Worm (Caenorhabditis elegans) whole organism, mixed stage, embryonic: Measurements from ENCODE around the gene C17H11.4.

Source experiments
- M03D4.4 ChIP-seq: sonication (generic microtip); optimal IDR thresholded peaks from 2 replicates; lab custom pipeline; 2017; ENCODE audit warnings: mild to moderate bottlenecking, missing genetic modification characterization, missing compliant biosample characterization
- bed-3 ChIP-seq: fragments of 200-800 bp; sonication (Bioruptor generic); optimal IDR thresholded peaks from 3 replicates; lab custom pipeline; 2018; ENCODE audit warnings: mild to moderate bottlenecking, missing genetic modification characterization, moderate library complexity, missing compliant biosample characterization
- blmp-1 ChIP-seq: fragments of 150-350 bp; optimal IDR thresholded peaks from 2 replicates; lab custom pipeline; 2014; ENCODE audit warnings: missing biosample characterization, missing genetic modification characterization
- ceh-39 ChIP-seq: fragments of 150-350 bp; optimal IDR thresholded peaks from 2 replicates; lab custom pipeline; 2014; ENCODE audit warnings: missing biosample characterization, missing genetic modification characterization
- ceh-43 ChIP-seq: fragments of 200-800 bp; sonication (Bioruptor generic); optimal IDR thresholded peaks from 2 replicates; lab custom pipeline; 2018; ENCODE audit warnings: mild to moderate bottlenecking, missing genetic modification characterization, moderate library complexity, missing compliant biosample characterization
- ceh-83 ChIP-seq: fragments of 200-800 bp; sonication (Bioruptor generic); optimal IDR thresholded peaks from 2 replicates; lab custom pipeline; 2018; ENCODE audit warnings: mild to moderate bottlenecking, missing genetic modification characterization, missing compliant biosample characterization
- ces-1 ChIP-seq: fragments of 150-350 bp; optimal IDR thresholded peaks from 2 replicates; lab custom pipeline; 2014; ENCODE audit warnings: missing biosample characterization, missing genetic modification reagents, missing genetic modification characterization
- cnd-1 ChIP-seq: fragments of 200-800 bp; sonication (Bioruptor generic); optimal IDR thresholded peaks from 2 replicates; lab custom pipeline; 2018; ENCODE audit warnings: mild to moderate bottlenecking, missing genetic modification characterization, missing compliant biosample characterization
- drap-1 ChIP-seq: fragments of 200-800 bp; sonication (Bioruptor generic); optimal IDR thresholded peaks from 3 replicates; lab custom pipeline; 2018; ENCODE audit warnings: mild to moderate bottlenecking, missing genetic modification characterization, missing compliant biosample characterization
- flh-1 ChIP-seq: fragments of 200-800 bp; sonication (Bioruptor generic); optimal IDR thresholded peaks from 2 replicates; lab custom pipeline; 2018; ENCODE audit warnings: mild to moderate bottlenecking, missing genetic modification characterization, moderate library complexity, missing compliant biosample characterization
- ham-2 ChIP-seq: fragments of 200-800 bp; sonication (Bioruptor generic); optimal IDR thresholded peaks from 2 replicates; lab custom pipeline; 2018; ENCODE audit warnings: mild to moderate bottlenecking, missing genetic modification characterization, missing compliant biosample characterization
- hlh-1 ChIP-seq: fragments of 150-350 bp; optimal IDR thresholded peaks from 2 replicates; lab custom pipeline; 2014; ENCODE audit warnings: missing biosample characterization, missing genetic modification reagents, missing genetic modification characterization
- lin-13 ChIP-seq: fragments of 150-350 bp; optimal IDR thresholded peaks from 2 replicates; lab custom pipeline; 2014; ENCODE audit warnings: missing biosample characterization, missing genetic modification characterization
- lsy-2 ChIP-seq: fragments of 150-350 bp; optimal IDR thresholded peaks from 2 replicates; lab custom pipeline; 2014; ENCODE audit warnings: missing biosample characterization, missing genetic modification characterization
- mab-5 ChIP-seq: fragments of 150-350 bp; optimal IDR thresholded peaks from 2 replicates; lab custom pipeline; 2014; ENCODE audit warnings: missing biosample characterization, missing genetic modification characterization
- mep-1 ChIP-seq: fragments of 150-350 bp; optimal IDR thresholded peaks from 2 replicates; lab custom pipeline; 2017; ENCODE audit warnings: missing biosample characterization, missing genetic modification reagents, missing genetic modification characterization, inconsistent platforms
- mls-2 ChIP-seq: sonication (generic microtip); optimal IDR thresholded peaks from 2 replicates; lab custom pipeline; 2016; ENCODE audit warnings: mild to moderate bottlenecking, missing genetic modification characterization, moderate library complexity, missing compliant biosample characterization
- nhr-12 ChIP-seq: fragments of 150-350 bp; optimal IDR thresholded peaks from 2 replicates; lab custom pipeline; 2014; ENCODE audit warnings: missing biosample characterization, missing genetic modification characterization
- nhr-2 ChIP-seq: fragments of 150-350 bp; optimal IDR thresholded peaks from 2 replicates; lab custom pipeline; 2014; ENCODE audit warnings: missing biosample characterization, missing genetic modification characterization
- nhr-76 ChIP-seq: sonication (generic microtip); optimal IDR thresholded peaks from 2 replicates; lab custom pipeline; 2017; ENCODE audit warnings: missing biosample characterization, missing genetic modification characterization
- sem-2 ChIP-seq: fragments of 200-800 bp; sonication (Bioruptor generic); optimal IDR thresholded peaks from 2 replicates; lab custom pipeline; 2018; ENCODE audit warnings: mild to moderate bottlenecking, missing genetic modification characterization, missing compliant biosample characterization
- sptf-1 ChIP-seq: sonication (generic microtip); optimal IDR thresholded peaks from 2 replicates; lab custom pipeline; 2017; ENCODE audit warnings: mild to moderate bottlenecking, missing genetic modification characterization, moderate library complexity, missing compliant biosample characterization
- tbx-8 ChIP-seq: fragments of 200-800 bp; sonication (Bioruptor generic); optimal IDR thresholded peaks from 2 replicates; lab custom pipeline; 2018; ENCODE audit warnings: mild to moderate bottlenecking, missing genetic modification characterization, moderate library complexity, missing compliant biosample characterization
- unc-120 ChIP-seq: sonication (generic microtip); optimal IDR thresholded peaks from 2 replicates; lab custom pipeline; 2017; ENCODE audit warnings: missing genetic modification characterization, missing compliant biosample characterization; ENCODE audit not compliant: poor library complexity, severe bottlenecking
- unc-39 ChIP-seq: fragments of 150-350 bp; optimal IDR thresholded peaks from 2 replicates; lab custom pipeline; 2014; ENCODE audit warnings: missing biosample characterization, missing genetic modification characterization
- unc-62 ChIP-seq: fragments of 150-350 bp; optimal IDR thresholded peaks from 2 replicates; lab custom pipeline; 2014; ENCODE audit warnings: missing biosample characterization, missing genetic modification reagents, missing genetic modification characterization
- zip-8 ChIP-seq: fragments of 150-350 bp; optimal IDR thresholded peaks from 2 replicates; lab custom pipeline; 2014; ENCODE audit warnings: missing biosample characterization, missing genetic modification characterization
- ztf-11 ChIP-seq: fragments of 150-350 bp; optimal IDR thresholded peaks from 2 replicates; lab custom pipeline; 2014; ENCODE audit warnings: missing biosample characterization, missing genetic modification characterization

C17H11.4 gene

ce11 chrX:8181590-8182311 is at the start of gene C17H11.4:
TSS of gene C17H11.4 (minus strand) at chrX:8181640.
- TF ChIP-seq ceh-83 (peak; percentile 42), M03D4.4 (tag; lab: Kevin White, UChicago) (peak; percentile 32), mls-2 (tag; lab: Kevin White, UChicago) (peak; percentile 56), sptf-1 (tag; lab: Kevin White, UChicago) (peak; percentile 51)

ce11 chrX:8230579-8230978 is 49.1 kb upstream of the C17H11.4 start:
- no peak for TF ChIP-seq lin-13 (tag; lab: Kevin White, UChicago)
- TF ChIP-seq nhr-76 (tag; lab: Kevin White, UChicago): no peak
- no peak for TF ChIP-seq ceh-83
- no peak for TF ChIP-seq mls-2 (tag; lab: Kevin White, UChicago)
- TF ChIP-seq ham-2 (GFP tag; lab: Kevin White, UChicago): no peak
- TF ChIP-seq M03D4.4 (tag; lab: Kevin White, UChicago): no peak

DNA sequence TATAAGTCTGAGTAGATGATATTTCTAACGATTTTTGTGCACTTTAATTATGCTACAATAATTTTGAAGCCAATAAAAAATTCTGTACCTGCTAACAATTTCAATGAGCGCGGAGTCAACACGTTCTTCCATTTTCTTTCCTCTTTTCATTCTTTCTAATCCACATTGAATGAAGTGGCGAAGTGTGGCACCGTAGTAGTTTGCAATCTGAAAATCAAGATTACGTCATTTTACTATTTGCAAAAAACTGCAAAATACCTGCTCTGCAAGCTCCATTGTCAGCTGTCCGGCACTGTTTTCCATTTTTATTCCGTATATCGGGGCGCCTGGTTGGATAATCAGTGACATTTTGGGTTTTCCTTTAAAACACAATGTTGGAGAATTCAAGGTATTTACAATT is 47.8 kb upstream of the C17H11.4 start:
- no peak for TF ChIP-seq mls-2 (tag; lab: Kevin White, UChicago)
- peak; percentile 37 for TF ChIP-seq zip-8
- TF ChIP-seq lin-13 (tag; lab: Kevin White, UChicago): no peak
- no peak for TF ChIP-seq ham-2 (GFP tag; lab: Kevin White, UChicago)
- no peak for TF ChIP-seq sem-2 (GFP tag; lab: Kevin White, UChicago)
- no peak for TF ChIP-seq unc-39 (tag; lab: Kevin White, UChicago)
- no peak for TF ChIP-seq ztf-11 (tag; lab: Kevin White, UChicago)

DNA sequence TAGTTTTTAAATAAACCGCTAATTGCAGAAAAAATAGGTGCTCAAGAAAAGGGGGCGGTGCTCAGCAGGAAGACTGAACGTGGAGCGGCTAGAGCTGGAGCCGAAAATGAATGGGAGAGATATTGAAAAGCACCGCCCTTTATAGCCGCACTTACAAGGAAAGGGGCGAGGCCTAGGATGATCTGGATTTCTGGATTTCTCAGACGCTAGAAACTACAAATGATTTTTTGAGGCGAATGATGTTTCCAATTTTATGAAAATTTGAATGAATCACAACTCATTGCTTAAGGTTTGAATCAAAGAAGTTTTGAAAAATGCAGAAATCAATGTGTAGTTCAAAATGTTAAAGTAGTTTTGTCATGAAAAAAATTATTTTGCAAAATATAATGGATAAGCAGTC is 43.5 kb upstream of the C17H11.4 start, which contains the start of gene K02A6.2:
K02A6.2 (minus strand) TSS at position 101 of the 400 bp plus-strand sequence.
- TF ChIP-seq unc-62 (GFP tag; lab: Kevin White, UChicago) (no peak), ztf-11 (tag; lab: Kevin White, UChicago) (no peak), cnd-1 (tag; lab: Kevin White, UChicago) (no peak), blmp-1 (no peak), lin-13 (tag; lab: Kevin White, UChicago) (no peak), ceh-83 (no peak), nhr-12 (tag; lab: Kevin White, UChicago) (no peak), tbx-8 (no peak), drap-1 (GFP tag; lab: Kevin White, UChicago) (no peak), ceh-43 (no peak), ham-2 (GFP tag; lab: Kevin White, UChicago) (no peak), bed-3 (GFP tag; lab: Kevin White, UChicago) (no peak), mab-5 (no peak), lsy-2 (tag; lab: Kevin White, UChicago) (no peak), unc-39 (tag; lab: Kevin White, UChicago) (no peak), nhr-2 (tag; lab: Kevin White, UChicago) (no peak), unc-120 (no peak)

ce11 chrX:8219428-8219827 is 38.0 kb upstream of the C17H11.4 start, which contains the start of gene K02A6.1:
TSS of gene K02A6.1 (plus strand) at chrX:8219728.
- TF ChIP-seq lsy-2 (tag; lab: Kevin White, UChicago) (no peak), unc-39 (tag; lab: Kevin White, UChicago) (no peak), nhr-76 (tag; lab: Kevin White, UChicago) (no peak), hlh-1 (tag; lab: Kevin White, UChicago) (no peak), nhr-2 (tag; lab: Kevin White, UChicago) (no peak), zip-8 (no peak)

DNA sequence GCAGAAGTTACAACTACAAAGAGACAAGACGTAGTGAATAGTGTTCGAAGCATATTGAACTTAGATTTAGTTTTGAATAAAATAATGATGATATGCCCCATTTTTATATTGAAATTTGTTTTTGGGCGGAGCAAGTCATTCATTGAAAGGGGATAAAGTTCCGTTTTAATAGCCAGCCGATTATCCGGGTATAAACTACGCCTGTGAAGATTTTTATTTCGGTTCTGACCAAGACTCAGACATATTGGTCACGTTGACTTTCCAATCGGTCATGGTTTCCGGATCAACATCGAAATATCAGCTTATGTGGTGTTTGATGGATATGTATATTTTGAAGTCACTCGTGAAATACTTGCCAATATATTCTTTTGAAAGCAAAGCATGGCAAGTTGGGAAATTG is 37.2 kb upstream of the C17H11.4 start, which contains the start of gene K02A6.4:
K02A6.4 (minus strand) TSS at position 101 of the 400 bp plus-strand sequence.
- TF ChIP-seq ztf-11 (tag; lab: Kevin White, UChicago) (no peak), mep-1 (tag; lab: Kevin White, UChicago) (no peak), nhr-2 (tag; lab: Kevin White, UChicago) (no peak), nhr-12 (tag; lab: Kevin White, UChicago) (no peak), flh-1 (GFP tag; lab: Kevin White, UChicago) (no peak), zip-8 (no peak), hlh-1 (tag; lab: Kevin White, UChicago) (no peak), ceh-43 (no peak), ces-1 (GFP tag; lab: Kevin White, UChicago) (no peak), ceh-83 (no peak), ceh-39 (no peak)
